Worm (Caenorhabditis elegans): ENCODE data around the gene cec-4.

DNA sequence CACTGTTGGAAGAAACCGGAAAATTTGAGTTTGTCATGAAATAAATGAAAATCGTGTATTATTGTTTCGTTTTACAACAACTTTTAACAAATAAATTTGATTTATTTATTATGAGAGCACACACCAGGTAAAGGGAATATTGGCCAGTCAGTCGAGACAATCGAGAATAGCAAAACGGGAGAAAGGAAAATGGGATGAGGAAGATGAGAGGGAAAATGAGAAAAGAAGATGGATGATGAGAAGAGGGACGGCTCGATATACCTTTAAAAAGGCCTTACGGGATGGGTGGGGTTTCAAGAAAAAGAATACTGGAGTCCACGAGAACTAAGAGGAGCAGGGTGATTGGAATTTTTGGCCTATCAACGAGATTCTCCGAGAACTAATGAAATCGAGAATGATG lies 16.9 kb upstream of the cec-4 start:
- TF ChIP-seq hmbx-1 (tag; optimal IDR thresholded peaks at IDR 0.05) (no peak), tbx-11 (GFP tag; IDR thresholded peaks at IDR 0.05) (no peak), ama-1 (optimal IDR thresholded peaks at IDR 0.05) (no peak), B0310.2 (tag; optimal IDR thresholded peaks at IDR 0.05) (no peak), scrt-1 (GFP tag; IDR thresholded peaks at IDR 0.05) (no peak), ceh-36 (tag; optimal IDR thresholded peaks at IDR 0.05) (no peak), flt-1 (GFP tag; IDR thresholded peaks at IDR 0.05) (no peak), tra-4 (tag; optimal IDR thresholded peaks at IDR 0.05) (no peak), tbx-37 (GFP tag; conservative IDR thresholded peaks at IDR 0.05) (no peak), sea-1 (GFP tag; conservative IDR thresholded peaks at IDR 0.05) (no peak), ceh-13 (GFP tag; optimal IDR thresholded peaks at IDR 0.05) (no peak), ets-7 (tag; optimal IDR thresholded peaks at IDR 0.05) (no peak)

Data from whole organism, early embryonic.